Worm (Caenorhabditis elegans) whole organism, late embryonic: ENCODE data around the gene E01G4.6.

Experiments
- ama-1 ChIP-seq: fragments of 150-350 bp; optimal IDR thresholded peaks from 2 replicates; lab custom pipeline; 2014
- ceh-2 ChIP-seq: sonication (generic microtip); optimal IDR thresholded peaks from 2 replicates; lab custom pipeline; 2016; ENCODE audit warnings: missing genotype, missing genetic modification characterization, missing compliant biosample characterization
- ceh-9 ChIP-seq: sonication (generic microtip); optimal IDR thresholded peaks from 2 replicates; lab custom pipeline; 2016; ENCODE audit warnings: mild to moderate bottlenecking, missing genetic modification characterization, inconsistent platforms, missing compliant biosample characterization
- dve-1 ChIP-seq: sonication (generic microtip); optimal IDR thresholded peaks from 2 replicates; lab custom pipeline; 2017; ENCODE audit warnings: antibody characterized with exemption, mild to moderate bottlenecking, missing genetic modification characterization, missing compliant biosample characterization
- hlh-8 ChIP-seq: sonication (generic microtip); optimal IDR thresholded peaks from 2 replicates; lab custom pipeline; 2016; ENCODE audit warnings: missing genotype, missing genetic modification characterization, missing compliant biosample characterization
- npax-4 ChIP-seq: sonication (generic microtip); optimal IDR thresholded peaks from 2 replicates; lab custom pipeline; 2016; ENCODE audit warnings: missing genetic modification characterization, missing compliant biosample characterization
- odd-2 ChIP-seq: sonication (generic microtip); optimal IDR thresholded peaks from 2 replicates; lab custom pipeline; 2017; ENCODE audit warnings: antibody characterized with exemption, mild to moderate bottlenecking, missing genetic modification characterization, missing compliant biosample characterization
- pat-9 ChIP-seq: fragments of 200-800 bp; sonication (Bioruptor generic); optimal IDR thresholded peaks from 2 replicates; lab custom pipeline; 2018; ENCODE audit warnings: mild to moderate bottlenecking, missing genetic modification characterization, moderate library complexity, missing compliant biosample characterization
- pha-4 ChIP-seq: fragments of 150-350 bp; optimal IDR thresholded peaks from 2 replicates; lab custom pipeline; 2018; ENCODE audit warnings: missing biosample characterization, missing genetic modification reagents, missing genetic modification characterization
- zip-5 ChIP-seq: sonication (generic microtip); optimal IDR thresholded peaks from 2 replicates; lab custom pipeline; 2016; ENCODE audit warnings: missing genetic modification characterization, missing compliant biosample characterization

DNA sequence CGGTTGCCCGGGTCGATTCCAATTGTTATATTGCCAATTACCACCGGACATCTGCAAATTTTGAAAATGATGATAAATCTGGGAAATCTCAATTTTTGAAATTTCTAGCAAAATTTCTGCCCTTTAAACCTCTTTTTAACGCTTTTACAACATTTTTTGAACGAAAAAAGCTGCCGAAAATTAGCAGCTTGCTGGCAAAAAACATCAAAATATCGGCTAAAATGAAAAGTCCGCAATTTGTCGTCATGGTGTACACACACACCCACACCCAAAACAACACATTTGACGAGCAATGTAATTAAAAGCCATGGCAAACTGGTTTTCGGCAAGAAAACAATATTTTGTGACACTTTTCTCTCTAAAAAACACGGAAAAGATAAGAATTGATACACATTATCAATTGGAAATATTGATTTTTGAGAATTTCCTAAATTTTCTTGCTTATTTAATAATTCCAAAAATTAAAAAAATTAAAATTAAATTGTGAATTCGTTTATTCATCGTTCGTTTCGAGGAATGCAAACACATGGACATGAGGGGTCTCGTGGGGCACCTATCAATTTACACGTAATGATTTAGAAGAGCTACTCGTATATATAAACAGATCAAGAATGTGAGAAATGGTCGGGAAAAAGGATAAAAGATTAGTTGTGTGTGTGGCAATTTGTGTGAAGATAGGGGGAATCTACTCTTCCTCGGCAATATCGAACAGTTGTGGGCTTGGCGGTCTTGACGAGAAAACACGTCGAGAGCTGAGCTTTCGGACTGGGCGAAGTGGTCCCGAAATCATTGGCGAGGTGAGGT is 21.4 kb upstream of the E01G4.6 start, which contains the start of gene pqn-27:
- no peak for TF ChIP-seq ceh-9 (tag; lab: Kevin White, UChicago)
- peak; percentile 84 for TF ChIP-seq ama-1 (lab: Kevin White, UChicago)
- TF ChIP-seq npax-4 (tag; lab: Kevin White, UChicago), result no peak
- peak; percentile 18 for TF ChIP-seq dve-1 (tag; lab: Kevin White, UChicago)
- TF ChIP-seq ceh-2 (tag; lab: Kevin White, UChicago), result no peak
- TF ChIP-seq pha-4 (tag; lab: Kevin White, UChicago), result no peak
- TF ChIP-seq odd-2 (tag; lab: Kevin White, UChicago), result no peak
- TF ChIP-seq pat-9, result no peak
- TF ChIP-seq zip-5 (tag; lab: Kevin White, UChicago), result no peak
- no peak for TF ChIP-seq hlh-8 (tag; lab: Kevin White, UChicago)
